Worm (Caenorhabditis elegans): ENCODE data around the gene F18E3.12.
A peak's percentile ranks its signal among the peaks of the same experiment; 100 is the strongest.

F18E3.12 gene

DNA sequence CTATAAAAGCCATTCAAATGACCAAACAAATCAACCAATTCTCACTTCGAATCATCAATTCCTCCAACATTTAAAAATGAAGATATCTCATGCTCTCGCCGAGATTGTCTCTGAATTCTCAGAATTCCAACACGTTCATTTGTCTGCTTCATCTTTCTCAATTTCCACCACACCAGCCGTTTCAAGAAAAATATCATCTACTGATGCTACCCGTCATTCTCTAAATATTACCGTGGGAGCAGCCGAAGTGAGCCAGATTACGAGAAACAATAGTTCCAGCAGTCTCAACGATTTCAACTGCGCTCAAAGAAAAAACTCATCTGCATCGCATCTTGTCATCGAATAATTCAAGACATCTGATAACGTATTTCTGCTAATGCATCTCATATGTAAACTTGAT, at the start of gene F18E3.12:
TSS of gene F18E3.12 (plus strand) at position 77 of the 400 bp plus-strand sequence.
- TF ChIP-seq sem-4 (tag; optimal IDR thresholded peaks at IDR 0.05) (no peak), ama-1 (optimal IDR thresholded peaks at IDR 0.05) (peak; percentile 77)

DNA sequence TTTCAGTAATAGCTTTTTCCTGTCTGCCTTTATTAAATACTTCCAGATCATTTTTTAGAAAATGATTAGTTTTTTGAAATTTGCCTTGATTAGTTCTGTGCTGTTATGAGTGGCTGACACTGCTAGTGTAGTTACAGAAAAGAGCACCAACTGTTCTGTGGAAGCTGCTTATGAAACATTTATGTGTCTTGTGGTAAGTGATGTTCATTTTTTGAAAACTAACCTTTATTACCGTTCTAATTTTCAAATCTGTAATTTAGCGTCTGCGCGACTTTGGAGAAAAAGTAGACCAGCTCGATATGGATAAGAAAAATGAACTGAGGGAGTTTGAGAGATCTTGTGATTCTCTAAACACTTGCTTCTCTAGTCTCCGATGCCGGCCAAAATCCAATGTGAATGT, 45.2 kb upstream of the F18E3.12 start, which contains the start of gene srj-14:
TSS of gene srj-14 (plus strand) at position 131 of the 400 bp plus-strand sequence.
- no peak for TF ChIP-seq sma-9 (GFP tag; optimal IDR thresholded peaks at IDR 0.05)
- TF ChIP-seq sma-9 (tag; optimal IDR thresholded peaks at IDR 0.05) = no peak
- TF ChIP-seq nhr-129 (tag; optimal IDR thresholded peaks at IDR 0.05) = no peak
- TF ChIP-seq elt-1 (tag; optimal IDR thresholded peaks at IDR 0.05) = no peak
- TF ChIP-seq fos-1 (tag; optimal IDR thresholded peaks at IDR 0.05) = no peak
- TF ChIP-seq nhr-237 (tag; optimal IDR thresholded peaks at IDR 0.05) = no peak
- no peak for TF ChIP-seq sma-3 (GFP tag; optimal IDR thresholded peaks at IDR 0.05)
- no peak for TF ChIP-seq F13H6.1 (tag; optimal IDR thresholded peaks at IDR 0.05)
- TF ChIP-seq mbf-1 (tag; optimal IDR thresholded peaks at IDR 0.05) = no peak
- no peak for TF ChIP-seq egl-27 (tag; optimal IDR thresholded peaks at IDR 0.05)
- TF ChIP-seq lin-13 (GFP tag; optimal IDR thresholded peaks at IDR 0.05) = no peak
- no peak for TF ChIP-seq nhr-6 (tag; optimal IDR thresholded peaks at IDR 0.05)
- TF ChIP-seq Y55F3AM.14 (GFP tag; optimal IDR thresholded peaks at IDR 0.05) = no peak
- no peak for TF ChIP-seq sem-4 (tag; optimal IDR thresholded peaks at IDR 0.05)

DNA sequence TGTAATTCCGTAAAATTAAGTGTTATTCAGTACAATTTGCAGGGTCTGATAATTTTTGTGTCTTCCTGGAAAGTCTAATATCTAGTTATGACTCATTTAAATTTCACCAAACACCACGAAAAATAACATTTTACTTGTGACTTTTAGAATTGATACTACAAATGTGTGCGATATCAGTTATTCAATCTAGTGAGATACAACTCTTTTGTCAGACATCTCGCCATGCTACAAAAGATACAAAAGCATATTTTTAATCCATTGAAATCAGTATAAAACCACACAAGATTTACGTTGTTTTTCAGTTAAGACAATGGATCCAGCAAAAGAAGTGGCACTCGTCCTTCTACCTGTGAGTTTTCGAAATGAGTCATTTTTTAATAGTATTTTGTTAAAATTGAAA, 40.7 kb upstream of the F18E3.12 start, which contains the start of gene srx-56:
TSS of gene srx-56 (plus strand) at position 301 of the 400 bp plus-strand sequence.
- no peak for TF ChIP-seq R02D3.7 (tag; optimal IDR thresholded peaks at IDR 0.05)
- TF ChIP-seq lin-11 (tag; optimal IDR thresholded peaks at IDR 0.05) = no peak
- no peak for TF ChIP-seq ztf-1 (GFP tag; conservative IDR thresholded peaks at IDR 0.05)
- no peak for TF ChIP-seq sem-4 (tag; optimal IDR thresholded peaks at IDR 0.05)
- no peak for TF ChIP-seq nhr-12 (tag; optimal IDR thresholded peaks at IDR 0.05)
- TF ChIP-seq nhr-23 (tag; optimal IDR thresholded peaks at IDR 0.05) = no peak
- TF ChIP-seq ceh-16 (tag; optimal IDR thresholded peaks at IDR 0.05) = no peak
- no peak for TF ChIP-seq alr-1 (tag; optimal IDR thresholded peaks at IDR 0.05)
- no peak for TF ChIP-seq nhr-25 (tag; optimal IDR thresholded peaks at IDR 0.05)
- no peak for TF ChIP-seq nhr-237 (tag; optimal IDR thresholded peaks at IDR 0.05)
- no peak for TF ChIP-seq nhr-21 (tag; optimal IDR thresholded peaks at IDR 0.05)

- TF ChIP-seq aly-2 (tag; optimal IDR thresholded peaks at IDR 0.05) = no peak
Measured at ce11 chrV:7379384-7379783, 35.4 kb upstream of the F18E3.12 start, which contains the start of gene srsx-24. Gene srsx-24 (minus strand): TSS chrV:7379484.

DNA sequence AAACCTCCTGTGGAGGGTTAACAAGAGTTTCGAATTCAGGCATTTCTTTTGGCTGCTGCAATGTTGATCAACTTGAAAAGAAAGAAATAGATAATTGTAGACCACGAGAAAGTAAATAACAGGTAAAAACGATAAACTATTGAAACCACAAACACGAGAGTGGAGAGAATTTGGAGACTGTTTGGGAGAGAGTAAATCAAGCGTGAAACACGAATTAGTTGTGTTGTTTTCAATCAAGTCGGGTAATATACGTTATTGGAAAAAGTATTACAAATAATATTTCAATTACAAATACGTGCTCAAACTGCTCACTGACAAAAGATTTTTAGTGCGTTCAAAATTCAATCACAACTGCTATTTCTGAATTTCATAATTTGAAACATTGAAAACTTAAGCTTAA, 33.8 kb upstream of the F18E3.12 start, which contains the start of gene C03G6.17:
TSS of gene C03G6.17 (minus strand) at position 101 of the 400 bp plus-strand sequence.
- TF ChIP-seq nhr-77 (tag; optimal IDR thresholded peaks at IDR 0.05) (no peak), alr-1 (tag; optimal IDR thresholded peaks at IDR 0.05) (no peak), crh-2 (tag; optimal IDR thresholded peaks at IDR 0.05) (no peak), elt-1 (tag; optimal IDR thresholded peaks at IDR 0.05) (no peak), lin-11 (tag; optimal IDR thresholded peaks at IDR 0.05) (no peak), gmeb-1 (tag; optimal IDR thresholded peaks at IDR 0.05) (no peak), mbf-1 (tag; optimal IDR thresholded peaks at IDR 0.05) (no peak), R02D3.7 (tag; optimal IDR thresholded peaks at IDR 0.05) (no peak), sem-4 (tag; optimal IDR thresholded peaks at IDR 0.05) (no peak), sma-3 (GFP tag; optimal IDR thresholded peaks at IDR 0.05) (no peak), dmd-4 (tag; optimal IDR thresholded peaks at IDR 0.05) (no peak), Y55F3AM.14 (GFP tag; optimal IDR thresholded peaks at IDR 0.05) (no peak), lin-39 (tag; optimal IDR thresholded peaks at IDR 0.05) (no peak), ceh-82 (tag; optimal IDR thresholded peaks at IDR 0.05) (no peak)

- no peak for TF ChIP-seq lsy-2 (tag; optimal IDR thresholded peaks at IDR 0.05)
- TF ChIP-seq sma-9 (GFP tag; optimal IDR thresholded peaks at IDR 0.05) = no peak
- no peak for TF ChIP-seq sma-9 (tag; optimal IDR thresholded peaks at IDR 0.05)
- TF ChIP-seq nhr-21 (tag; optimal IDR thresholded peaks at IDR 0.05) = no peak
- TF ChIP-seq fos-1 (tag; optimal IDR thresholded peaks at IDR 0.05) = peak; percentile 2
- TF ChIP-seq Y55F3AM.14 (GFP tag; optimal IDR thresholded peaks at IDR 0.05) = no peak
- TF ChIP-seq unc-55 (GFP tag; optimal IDR thresholded peaks at IDR 0.05) = peak; percentile 6
- no peak for TF ChIP-seq ceh-82 (tag; optimal IDR thresholded peaks at IDR 0.05)
- TF ChIP-seq lin-11 (tag; optimal IDR thresholded peaks at IDR 0.05) = no peak
- TF ChIP-seq ama-1 (optimal IDR thresholded peaks at IDR 0.05) = no peak
- no peak for TF ChIP-seq unc-39 (tag; optimal IDR thresholded peaks at IDR 0.05)
- TF ChIP-seq sma-3 (GFP tag; optimal IDR thresholded peaks at IDR 0.05) = no peak
- TF ChIP-seq unc-62 (GFP tag; optimal IDR thresholded peaks at IDR 0.05) = no peak
- TF ChIP-seq aly-2 (tag; optimal IDR thresholded peaks at IDR 0.05) = no peak
- TF ChIP-seq mdl-1 (tag; optimal IDR thresholded peaks at IDR 0.05) = no peak
- no peak for TF ChIP-seq elt-1 (tag; optimal IDR thresholded peaks at IDR 0.05)
Measured at ce11 chrV:7386052-7386573, 28.7 kb upstream of the F18E3.12 start, which contains the start of gene srp-6. Gene srp-6 (minus strand): TSS chrV:7386102.
